Fruit fly (Drosophila melanogaster): ENCODE measurements around the gene Rrp40.
A peak's percentile ranks its signal among the peaks of the same experiment; 100 is the strongest.

Rrp40 gene

dm6 chr2L:1735133-1735532 lies 6.6 kb downstream of the Rrp40 start (continued):
- TF ChIP-seq Vsx1 (GFP tag; optimal IDR thresholded peaks at IDR 0.05) (peak; percentile 11), Tbp (GFP tag; optimal IDR thresholded peaks at IDR 0.05) (no peak), CG14860 (GFP tag; IDR thresholded peaks at IDR 0.05; ENCODE audit: partially characterized antibody) (no peak), CG2202 (tag; optimal IDR thresholded peaks at IDR 0.05) (peak; percentile 2), CG17359 (tag; optimal IDR thresholded peaks at IDR 0.05) (peak; percentile 10), CG12769 (tag; optimal IDR thresholded peaks at IDR 0.05) (peak; percentile 1), lab (GFP tag; optimal IDR thresholded peaks at IDR 0.05) (peak; percentile 33), CG31388 (GFP tag; optimal IDR thresholded peaks at IDR 0.05) (no peak), CG2129 (GFP tag; IDR thresholded peaks at IDR 0.05; ENCODE audit: partially characterized antibody) (no peak), MTF-1 (GFP tag; optimal IDR thresholded peaks at IDR 0.05; ENCODE audit: borderline replicate concordance) (peak; percentile 6), CG15514 (GFP tag; optimal IDR thresholded peaks at IDR 0.05) (no peak), ATbp (GFP tag; optimal IDR thresholded peaks at IDR 0.05) (peak; percentile 43), CG8290 (GFP tag; optimal IDR thresholded peaks at IDR 0.05) (no peak), CG8290 (tag; optimal IDR thresholded peaks at IDR 0.05) (peak in 1 of 2 experiments; percentile 27), fd64A (GFP tag; optimal IDR thresholded peaks at IDR 0.05) (peak; percentile 12), unpg (GFP tag; optimal IDR thresholded peaks at IDR 0.05) (peak; percentile 22), sd (tag; optimal IDR thresholded peaks at IDR 0.05) (peak; percentile 32), slou (GFP tag; optimal IDR thresholded peaks at IDR 0.05) (no peak), CG2678 (tag; optimal IDR thresholded peaks at IDR 0.05) (peak; percentile 17), CG17568 (GFP tag; optimal IDR thresholded peaks at IDR 0.05) (peak; percentile 58), gem (tag; optimal IDR thresholded peaks at IDR 0.05) (peak; percentile 22), C15 (GFP tag; IDR thresholded peaks at IDR 0.05) (no peak), Fer3 (tag; optimal IDR thresholded peaks at IDR 0.05) (peak; percentile 9), PHDP (tag; optimal IDR thresholded peaks at IDR 0.05) (peak; percentile 9)

- TF ChIP-seq CG14014 (GFP tag; IDR thresholded peaks at IDR 0.05), result peak; percentile 74
- TF ChIP-seq CG11696 (GFP tag; IDR thresholded peaks at IDR 0.05), result no peak
- peak; percentile 78 for TF ChIP-seq CG7839 (tag; optimal IDR thresholded peaks at IDR 0.05)
- peak; percentile 12 for TF ChIP-seq nom (GFP tag; optimal IDR thresholded peaks at IDR 0.05)
- peak; percentile 86 for TF ChIP-seq CG12155 (GFP tag; optimal IDR thresholded peaks at IDR 0.05)
- peak; percentile 90 for TF ChIP-seq az2 (GFP tag; optimal IDR thresholded peaks at IDR 0.05)
- TF ChIP-seq CG8281 (tag; optimal IDR thresholded peaks at IDR 0.05), result peak; percentile 42
- no peak for TF ChIP-seq ato (GFP tag; IDR thresholded peaks at IDR 0.05; ENCODE audit: partially characterized antibody)
- peak; percentile 87 for TF ChIP-seq CG8924 (tag; optimal IDR thresholded peaks at IDR 0.05)
- TF ChIP-seq tx (GFP tag; optimal IDR thresholded peaks at IDR 0.05), result peak; percentile 86
- peak; percentile 59 for TF ChIP-seq gce (GFP tag; IDR thresholded peaks at IDR 0.05)
- TF ChIP-seq Mad (GFP tag; optimal IDR thresholded peaks at IDR 0.05), result peak; percentile 86
- TF ChIP-seq CG17568 (GFP tag; optimal IDR thresholded peaks at IDR 0.05), result peak; percentile 69
- peak; percentile 89 for TF ChIP-seq Ssrp (tag; optimal IDR thresholded peaks at IDR 0.05)
- TF ChIP-seq CG11456 (GFP tag; IDR thresholded peaks at IDR 0.05), result peak; percentile 74; the same call in 2 of the 3 replicates
- TF ChIP-seq Lhr (GFP tag; optimal IDR thresholded peaks at IDR 0.05), result peak; percentile 49
- TF ChIP-seq CG10267 (tag; optimal IDR thresholded peaks at IDR 0.05), result peak; percentile 78
- no peak for TF ChIP-seq hkb (optimal IDR thresholded peaks at IDR 0.05)
- peak; percentile 84 for TF ChIP-seq hkb (GFP tag; IDR thresholded peaks at IDR 0.05)
- peak; percentile 85 for TF ChIP-seq gsb-n (tag; optimal IDR thresholded peaks at IDR 0.05)
- peak; percentile 72 for TF ChIP-seq her (GFP tag; optimal IDR thresholded peaks at IDR 0.05)
- TF ChIP-seq CG11247 (GFP tag; IDR thresholded peaks at IDR 0.05), result peak; percentile 80
- TF ChIP-seq CG3847 (GFP tag; IDR thresholded peaks at IDR 0.05), result peak; percentile 81
- TF ChIP-seq Six4 (GFP tag; optimal IDR thresholded peaks at IDR 0.05), result peak; percentile 76
- TF ChIP-seq E2f1 (GFP tag; IDR thresholded peaks at IDR 0.05), result peak; percentile 83
- no peak for TF ChIP-seq prd (optimal IDR thresholded peaks at IDR 0.05)
- TF ChIP-seq prd (GFP tag; IDR thresholded peaks at IDR 0.05), result peak; percentile 94
- TF ChIP-seq gfzf (GFP tag; optimal IDR thresholded peaks at IDR 0.05), result no peak
Measured at dm6 chr2L:1737057-1737581, 8.6 kb downstream of the Rrp40 start.

Data from whole organism, embryonic.